Worm (Caenorhabditis elegans): ENCODE results near the gene stdh-2.
A peak's percentile ranks its signal among the peaks of the same experiment; 100 is the strongest.

stdh-2 gene

ce11 chrV:16218522-16218921, 5.6 kb upstream of the stdh-2 start, which contains the start of gene F11A5.15:
TSS of gene F11A5.15 (minus strand) at chrV:16218622.
- TF ChIP-seq nhr-237 (tag; optimal IDR thresholded peaks at IDR 0.05) (no peak), fos-1 (tag; optimal IDR thresholded peaks at IDR 0.05) (no peak), mab-5 (tag; optimal IDR thresholded peaks at IDR 0.05) (no peak), C34F6.9 (tag; optimal IDR thresholded peaks at IDR 0.05) (no peak), unc-39 (tag; optimal IDR thresholded peaks at IDR 0.05) (no peak), elt-1 (tag; optimal IDR thresholded peaks at IDR 0.05) (no peak), zag-1 (tag; optimal IDR thresholded peaks at IDR 0.05) (no peak), skn-1 (tag; optimal IDR thresholded peaks at IDR 0.05) (no peak), blmp-1 (tag; optimal IDR thresholded peaks at IDR 0.05; ENCODE audit: insufficient read depth) (no peak), nhr-23 (tag; optimal IDR thresholded peaks at IDR 0.05) (no peak), dmd-4 (tag; optimal IDR thresholded peaks at IDR 0.05) (no peak), ama-1 (optimal IDR thresholded peaks at IDR 0.05) (no peak), lin-39 (tag; optimal IDR thresholded peaks at IDR 0.05) (no peak), ztf-4 (tag; optimal IDR thresholded peaks at IDR 0.05) (no peak), nhr-129 (tag; optimal IDR thresholded peaks at IDR 0.05) (no peak), nhr-21 (tag; optimal IDR thresholded peaks at IDR 0.05) (no peak), lin-11 (tag; optimal IDR thresholded peaks at IDR 0.05) (no peak), Y55F3AM.14 (GFP tag; optimal IDR thresholded peaks at IDR 0.05) (no peak), lsy-2 (tag; optimal IDR thresholded peaks at IDR 0.05) (no peak)

ce11 chrV:16218972-16219757, 5.0 kb upstream of the stdh-2 start, which contains the start of gene glc-1:
TSS of gene glc-1 (plus strand) at chrV:16219634.
- TF ChIP-seq lin-11 (tag; optimal IDR thresholded peaks at IDR 0.05) (no peak), sma-9 (GFP tag; optimal IDR thresholded peaks at IDR 0.05) (peak; percentile 36), sma-9 (tag; optimal IDR thresholded peaks at IDR 0.05) (no peak)

ce11 chrV:16220020-16220419, 4.1 kb upstream of the stdh-2 start:
- TF ChIP-seq elt-3 (tag; optimal IDR thresholded peaks at IDR 0.05) = no peak
- TF ChIP-seq mab-5 (tag; optimal IDR thresholded peaks at IDR 0.05) = no peak
- TF ChIP-seq ztf-11 (tag; optimal IDR thresholded peaks at IDR 0.05) = no peak
- no peak for TF ChIP-seq nhr-6 (tag; optimal IDR thresholded peaks at IDR 0.05)
- TF ChIP-seq nhr-129 (tag; optimal IDR thresholded peaks at IDR 0.05) = no peak
- TF ChIP-seq mdl-1 (tag; optimal IDR thresholded peaks at IDR 0.05) = no peak
- TF ChIP-seq nhr-237 (tag; optimal IDR thresholded peaks at IDR 0.05) = no peak
- TF ChIP-seq sma-3 (GFP tag; optimal IDR thresholded peaks at IDR 0.05) = no peak
- TF ChIP-seq gmeb-1 (tag; optimal IDR thresholded peaks at IDR 0.05) = no peak
- TF ChIP-seq zag-1 (tag; optimal IDR thresholded peaks at IDR 0.05) = no peak
- TF ChIP-seq ceh-16 (tag; optimal IDR thresholded peaks at IDR 0.05) = no peak
- no peak for TF ChIP-seq ceh-82 (tag; optimal IDR thresholded peaks at IDR 0.05)
- no peak for TF ChIP-seq nhr-77 (tag; optimal IDR thresholded peaks at IDR 0.05)
- no peak for TF ChIP-seq aly-2 (tag; optimal IDR thresholded peaks at IDR 0.05)
- TF ChIP-seq nhr-21 (tag; optimal IDR thresholded peaks at IDR 0.05) = no peak
- TF ChIP-seq unc-55 (GFP tag; optimal IDR thresholded peaks at IDR 0.05) = no peak
- TF ChIP-seq peb-1 (tag; optimal IDR thresholded peaks at IDR 0.05) = no peak
- no peak for TF ChIP-seq Y55F3AM.14 (GFP tag; optimal IDR thresholded peaks at IDR 0.05)
- TF ChIP-seq ztf-4 (tag; optimal IDR thresholded peaks at IDR 0.05) = no peak

- peak; percentile 21 for TF ChIP-seq snpc-4 (tag; optimal IDR thresholded peaks at IDR 0.05)
- no peak for TF ChIP-seq nhr-237 (tag; optimal IDR thresholded peaks at IDR 0.05)
- TF ChIP-seq ZK546.5 (tag; optimal IDR thresholded peaks at IDR 0.05) = no peak
- TF ChIP-seq sma-9 (GFP tag; optimal IDR thresholded peaks at IDR 0.05) = peak; percentile 1
- no peak for TF ChIP-seq sma-9 (tag; optimal IDR thresholded peaks at IDR 0.05)
Measured at ce11 chrV:16225524-16226116, 1.5 kb downstream of the stdh-2 start.

- TF ChIP-seq alr-1 (tag; optimal IDR thresholded peaks at IDR 0.05) = no peak
- no peak for TF ChIP-seq aly-2 (tag; optimal IDR thresholded peaks at IDR 0.05)
- no peak for TF ChIP-seq C34F6.9 (tag; optimal IDR thresholded peaks at IDR 0.05)
- TF ChIP-seq nhr-12 (tag; optimal IDR thresholded peaks at IDR 0.05) = no peak
- no peak for TF ChIP-seq unc-55 (GFP tag; optimal IDR thresholded peaks at IDR 0.05)
- no peak for TF ChIP-seq lsy-2 (tag; optimal IDR thresholded peaks at IDR 0.05)
- no peak for TF ChIP-seq ztf-1 (GFP tag; conservative IDR thresholded peaks at IDR 0.05)
- TF ChIP-seq skn-1 (tag; optimal IDR thresholded peaks at IDR 0.05) = no peak
- no peak for TF ChIP-seq ceh-16 (tag; optimal IDR thresholded peaks at IDR 0.05)
- TF ChIP-seq nhr-77 (tag; optimal IDR thresholded peaks at IDR 0.05) = no peak
- no peak for TF ChIP-seq mab-5 (tag; optimal IDR thresholded peaks at IDR 0.05)
- no peak for TF ChIP-seq elt-3 (tag; optimal IDR thresholded peaks at IDR 0.05)
- TF ChIP-seq F13H6.1 (tag; optimal IDR thresholded peaks at IDR 0.05) = no peak
Measured at ce11 chrV:16226581-16226980, 2.5 kb downstream of the stdh-2 start, which contains the start of gene F11A5.13. TSS of gene F11A5.13 (minus strand) at chrV:16226681.

Measured in whole organism, L2 larva.